Fruit fly (Drosophila melanogaster) Kc167 (cell line): ENCODE results near the gene CG42367.

Source experiments
- Myc ChIP-seq: fragments of >200 bp; optimal IDR thresholded peaks from 2 replicates; lab custom pipeline; 2017; ENCODE audit warnings: missing external identifiers
- Sin3A ChIP-seq: fragments of >200 bp; optimal IDR thresholded peaks from 2 replicates; lab custom pipeline; 2018; ENCODE audit warnings: missing external identifiers
- insv ChIP-seq: fragments of >200 bp; optimal IDR thresholded peaks from 3 replicates; lab custom pipeline; 2018; ENCODE audit warnings: missing external identifiers
- psq ChIP-seq: fragments of >200 bp; optimal IDR thresholded peaks from 2 replicates; lab custom pipeline; 2017; ENCODE audit warnings: missing external identifiers

- TF ChIP-seq Myc (lab: Kevin White, UChicago): no peak
- no peak for TF ChIP-seq psq
- no peak for TF ChIP-seq Sin3A (lab: Kevin White, UChicago)
- TF ChIP-seq insv (lab: Kevin White, UChicago): no peak
Observed at dm6 chr2L:9919218-9919617, 11.2 kb upstream of the CG42367 start.
